Worm (Caenorhabditis elegans): ENCODE results near the gene dnj-23.

- no peak for TF ChIP-seq ceh-39 (tag; optimal IDR thresholded peaks at IDR 0.05)
- no peak for TF ChIP-seq ceh-43 (GFP tag; optimal IDR thresholded peaks at IDR 0.05)
- no peak for TF ChIP-seq nhr-76 (tag; optimal IDR thresholded peaks at IDR 0.05)
- no peak for TF ChIP-seq mep-1 (tag; optimal IDR thresholded peaks at IDR 0.05)
- TF ChIP-seq ztf-11 (tag; optimal IDR thresholded peaks at IDR 0.05), result no peak
- no peak for TF ChIP-seq snpc-4 (tag; optimal IDR thresholded peaks at IDR 0.05)
- TF ChIP-seq unc-39 (tag; optimal IDR thresholded peaks at IDR 0.05), result no peak
- TF ChIP-seq ces-1 (GFP tag; optimal IDR thresholded peaks at IDR 0.05), result no peak
- TF ChIP-seq sem-2 (GFP tag; optimal IDR thresholded peaks at IDR 0.05), result no peak
- no peak for TF ChIP-seq nhr-2 (tag; optimal IDR thresholded peaks at IDR 0.05)
- no peak for TF ChIP-seq M03D4.4 (tag; optimal IDR thresholded peaks at IDR 0.05)
Observed at ce11 chrII:9078351-9078750, 30.0 kb downstream of the dnj-23 start.

Measured in whole organism, mixed stage, embryonic.